Fruit fly (Drosophila melanogaster) whole organism: ENCODE results near the gene CG8907.

Experiments used
- CG8478 ChIP-seq: fragments of >200 bp; optimal IDR thresholded peaks from 2 replicates; lab custom pipeline; 2018; ENCODE audit warnings: inconsistent platforms
- Dll ChIP-seq: fragments of >200 bp; optimal IDR thresholded peaks from 2 replicates; lab custom pipeline; 2017
- EcR ChIP-seq, 2 experiments: fragments of >200 bp; optimal IDR thresholded peaks; 2 replicates each; lab custom pipeline; 2017; ENCODE audit warnings: missing biosample characterization in 2 of 2, missing genetic modification characterization in 2 of 2, missing genetic modification reagents in 2 of 2
- pan ChIP-seq: fragments of >200 bp; optimal IDR thresholded peaks from 2 replicates; lab custom pipeline; 2017
- psq ChIP-seq: fragments of >200 bp; optimal IDR thresholded peaks from 2 replicates; lab custom pipeline; 2017
- usp ChIP-seq: fragments of >200 bp; optimal IDR thresholded peaks from 2 replicates; lab custom pipeline; 2017; ENCODE audit warnings: missing biosample characterization, missing genetic modification characterization, mixed read lengths

- TF ChIP-seq Dll (lab: Kevin White, UChicago) (no peak), usp (GFP tag; lab: Kevin White, UChicago) (no peak), CG8478 (lab: Kevin White, UChicago) (no peak), psq (no peak), EcR (GFP tag; optimal IDR thresholded peaks at IDR 0.05; lab: Kevin White, UChicago) (peak in 1 of 2 experiments; percentile 28), pan (no peak)
These were observed 21.6 kb upstream of the CG8907 start for dm6 chr3R:16986181-16987074.
